Worm (Caenorhabditis elegans) whole organism, L4/young adult: ENCODE results near the gene egl-45.

Experiments used
- W03F9.2 ChIP-seq: fragments of 150-350 bp; optimal IDR thresholded peaks from 2 replicates; lab custom pipeline; 2014; ENCODE audit warnings: missing biosample characterization, missing genetic modification characterization
- dao-5 ChIP-seq: sonication (generic microtip); optimal IDR thresholded peaks from 2 replicates; lab custom pipeline; 2016; ENCODE audit warnings: missing genotype, missing genetic modification characterization, moderate library complexity, missing compliant biosample characterization
- him-1 ChIP-seq: sonication (generic microtip); optimal IDR thresholded peaks from 2 replicates; lab custom pipeline; 2016; ENCODE audit warnings: missing genotype, missing genetic modification reagents, missing genetic modification characterization, missing compliant biosample characterization

- TF ChIP-seq him-1 (tag; lab: Kevin White, UChicago) (no peak), dao-5 (tag; lab: Kevin White, UChicago) (no peak), W03F9.2 (tag; lab: Kevin White, UChicago) (no peak)
These were observed 37.9 kb downstream of the egl-45 start for ce11 chrIII:7790522-7790921.
